Fruit fly (Drosophila melanogaster): ENCODE measurements around the gene CG4186.

Gene CG4186

dm6 chr3L:20769350-20769749, at the start of gene CG4186, which contains the start of gene CG4074 (continued):
- TF ChIP-seq Hr78 (GFP tag; optimal IDR thresholded peaks at IDR 0.05) (no peak), CG13424 (tag; optimal IDR thresholded peaks at IDR 0.05) (peak; percentile 5), CG2712 (tag; optimal IDR thresholded peaks at IDR 0.05) (peak; percentile 13), Hand (GFP tag; optimal IDR thresholded peaks at IDR 0.05) (no peak), kah (GFP tag; optimal IDR thresholded peaks at IDR 0.05) (no peak), gce (GFP tag; IDR thresholded peaks at IDR 0.05) (no peak), Dek (tag; optimal IDR thresholded peaks at IDR 0.05) (no peak), CG6813 (GFP tag; optimal IDR thresholded peaks at IDR 0.05) (no peak), CG2116 (GFP tag; optimal IDR thresholded peaks at IDR 0.05) (no peak), Med (GFP tag) (peak; percentile 60), btn (GFP tag; optimal IDR thresholded peaks at IDR 0.05) (no peak), gcm2 (GFP tag; optimal IDR thresholded peaks at IDR 0.05) (no peak), ken (GFP tag; IDR thresholded peaks at IDR 0.05) (no peak), CG11456 (GFP tag; IDR thresholded peaks at IDR 0.05) (no peak), Fer2 (tag; optimal IDR thresholded peaks at IDR 0.05) (no peak), Jarid2 (GFP tag; optimal IDR thresholded peaks at IDR 0.05) (no peak), br (optimal IDR thresholded peaks at IDR 0.05) (no peak), Deaf1 (tag; optimal IDR thresholded peaks at IDR 0.05) (no peak), NfI (GFP tag; optimal IDR thresholded peaks at IDR 0.05) (no peak), Bteb2 (GFP tag; optimal IDR thresholded peaks at IDR 0.05) (no peak), repo (GFP tag; optimal IDR thresholded peaks at IDR 0.05) (no peak), CG17186 (GFP tag; optimal IDR thresholded peaks at IDR 0.05) (no peak), CG1792 (GFP tag; optimal IDR thresholded peaks at IDR 0.05) (no peak), dm (GFP tag; optimal IDR thresholded peaks at IDR 0.05) (no peak), Nf-YC (tag; optimal IDR thresholded peaks at IDR 0.05) (peak; percentile 77), hbn (GFP tag; IDR thresholded peaks at IDR 0.05; ENCODE audit: partially characterized antibody) (peak; percentile 45; the same call in 1 of the 2 replicates), CG4424 (GFP tag; optimal IDR thresholded peaks at IDR 0.05) (no peak), sens-2 (GFP tag; IDR thresholded peaks at IDR 0.05) (no peak), CG1603 (tag; optimal IDR thresholded peaks at IDR 0.05) (peak; percentile 62), CG5180 (GFP tag; optimal IDR thresholded peaks at IDR 0.05) (no peak), oc (tag; optimal IDR thresholded peaks at IDR 0.05) (no peak), Fer3 (tag; optimal IDR thresholded peaks at IDR 0.05) (no peak), CG1024 (GFP tag; IDR thresholded peaks at IDR 0.05) (no peak), dmrt11E (tag; optimal IDR thresholded peaks at IDR 0.05) (no peak), unc-4 (GFP tag; IDR thresholded peaks at IDR 0.05; ENCODE audit: partially characterized antibody) (0 out of 2 replicates have a peak, but pooled peaks have one; percentile 27), CG3726 (GFP tag; IDR thresholded peaks at IDR 0.05) (no peak), CG3995 (GFP tag; optimal IDR thresholded peaks at IDR 0.05) (no peak), CG11696 (GFP tag; IDR thresholded peaks at IDR 0.05) (no peak), CG12236 (GFP tag; optimal IDR thresholded peaks at IDR 0.05) (no peak), her (GFP tag; optimal IDR thresholded peaks at IDR 0.05) (no peak), CG12299 (tag; optimal IDR thresholded peaks at IDR 0.05) (no peak), MTF-1 (GFP tag; optimal IDR thresholded peaks at IDR 0.05; ENCODE audit: borderline replicate concordance) (no peak), CG7963 (GFP tag; IDR thresholded peaks at IDR 0.05; ENCODE audit: partially characterized antibody) (no peak), E2f2 (GFP tag; IDR thresholded peaks at IDR 0.05) (no peak), tin (GFP tag; optimal IDR thresholded peaks at IDR 0.05) (no peak), Ptx1 (GFP tag; IDR thresholded peaks at IDR 0.05) (no peak), pb (GFP tag; optimal IDR thresholded peaks at IDR 0.05) (no peak), CG11723 (GFP tag; optimal IDR thresholded peaks at IDR 0.05) (no peak), chif (GFP tag; optimal IDR thresholded peaks at IDR 0.05) (no peak), mld (GFP tag; IDR thresholded peaks at IDR 0.05; ENCODE audit: partially characterized antibody) (no peak), pum (GFP tag; optimal IDR thresholded peaks at IDR 0.05) (no peak)
